Fruit fly (Drosophila melanogaster) whole organism, embryonic: ENCODE data around the gene CG31178.

Experiments used
- B-H2 ChIP-seq: fragments of 200-800 bp; sonication (Bioruptor generic); optimal IDR thresholded peaks from 2 replicates; lab custom pipeline; 2018; ENCODE audit warnings: missing biosample characterization, mild to moderate bottlenecking, missing genetic modification characterization
- Bteb2 ChIP-seq: fragments of 200-800 bp; sonication (Bioruptor generic); optimal IDR thresholded peaks from 2 replicates; lab custom pipeline; 2016; ENCODE audit warnings: missing biosample characterization, missing genetic modification characterization
- CG11504 ChIP-seq: fragments of 200-800 bp; sonication (Bioruptor generic); optimal IDR thresholded peaks from 3 replicates; lab custom pipeline; 2019; ENCODE audit warnings: missing biosample characterization, mild to moderate bottlenecking, missing genetic modification characterization, moderate library complexity
- CG11723 ChIP-seq: fragments of 200-800 bp; sonication (Bioruptor generic); optimal IDR thresholded peaks from 2 replicates; lab custom pipeline; 2017; ENCODE audit warnings: missing biosample characterization, mild to moderate bottlenecking, missing genetic modification characterization
- CG1233 ChIP-seq: fragments of 200-800 bp; sonication (Bioruptor generic); optimal IDR thresholded peaks from 4 replicates; lab custom pipeline; 2018; ENCODE audit warnings: missing biosample characterization, mild to moderate bottlenecking, missing genetic modification characterization
- CG12391 ChIP-seq: fragments of 200-800 bp; sonication (Bioruptor generic); optimal IDR thresholded peaks from 3 replicates; lab custom pipeline; 2018; ENCODE audit warnings: missing biosample characterization, mild to moderate bottlenecking, missing genetic modification characterization, moderate library complexity
- CG16863 ChIP-seq: fragments of 200-800 bp; sonication (Bioruptor generic); optimal IDR thresholded peaks from 3 replicates; lab custom pipeline; 2016; ENCODE audit warnings: missing biosample characterization, missing genetic modification characterization
- CG17361 ChIP-seq: fragments of 200-800 bp; sonication (Bioruptor generic); IDR thresholded peaks from 3 replicates; pipeline ENCODE4 v1.3.6; 2022; ENCODE audit warnings: missing biosample characterization, missing genetic modification characterization
- CG18262 ChIP-seq: fragments of 200-800 bp; optimal IDR thresholded peaks from 3 replicates; lab custom pipeline; 2019; ENCODE audit warnings: missing biosample characterization, mild to moderate bottlenecking, missing genetic modification characterization, moderate library complexity
- CG18619 ChIP-seq: fragments of 200-800 bp; sonication (Bioruptor generic); optimal IDR thresholded peaks from 3 replicates; lab custom pipeline; 2017; ENCODE audit warnings: missing biosample characterization, mild to moderate bottlenecking, missing genetic modification characterization
- CG2875 ChIP-seq: fragments of 200-800 bp; sonication (Bioruptor generic); optimal IDR thresholded peaks from 2 replicates; lab custom pipeline; 2017; ENCODE audit warnings: missing biosample characterization, mild to moderate bottlenecking, missing genetic modification characterization, missing genetic modification reagents
- CG31365 ChIP-seq: fragments of 200-800 bp; sonication (Bioruptor generic); optimal IDR thresholded peaks from 2 replicates; lab custom pipeline; 2018; ENCODE audit warnings: missing biosample characterization, mild to moderate bottlenecking, missing genetic modification characterization
- CG5180 ChIP-seq: fragments of 200-800 bp; sonication (Bioruptor generic); optimal IDR thresholded peaks from 3 replicates; lab custom pipeline; 2017; ENCODE audit warnings: missing biosample characterization, missing genetic modification characterization, mild to moderate bottlenecking, moderate library complexity, missing genetic modification reagents
- CG5245 ChIP-seq: fragments of 200-800 bp; sonication (Bioruptor generic); optimal IDR thresholded peaks from 3 replicates; lab custom pipeline; 2016; ENCODE audit warnings: missing biosample characterization, missing genetic modification characterization
- CG7839 ChIP-seq: fragments of 200-800 bp; sonication (Bioruptor generic); optimal IDR thresholded peaks from 3 replicates; lab custom pipeline; 2018; ENCODE audit warnings: missing biosample characterization, mild to moderate bottlenecking, missing genetic modification characterization, moderate library complexity
- CG8290 ChIP-seq, 3 experiments: fragments of 200-800 bp; sonication (Bioruptor generic); optimal IDR thresholded peaks; 2 replicates each; lab custom pipeline; 2016 to 2019; ENCODE audit warnings: missing biosample characterization in 3 of 3, missing genetic modification characterization in 3 of 3, mild to moderate bottlenecking in 2 of 3, moderate library complexity in 1 of 3
- CG9215 ChIP-seq: fragments of 200-800 bp; sonication (Bioruptor generic); IDR thresholded peaks from 2 replicates; pipeline ENCODE4 v1.3.6; 2022; ENCODE audit warnings: missing biosample characterization, missing genetic modification characterization
- CG9817 ChIP-seq: fragments of 200-800 bp; sonication (Bioruptor generic); optimal IDR thresholded peaks from 2 replicates; lab custom pipeline; 2018; ENCODE audit warnings: missing biosample characterization, mild to moderate bottlenecking, missing genetic modification characterization, moderate library complexity
- CkIIα-i1 ChIP-seq: fragments of 200-800 bp; sonication (Bioruptor generic); IDR thresholded peaks from 2 replicates; pipeline ENCODE4 v1.3.6; 2022; ENCODE audit warnings: missing biosample characterization, missing genetic modification characterization
- D19A ChIP-seq: fragments of 200-800 bp; optimal IDR thresholded peaks from 3 replicates; lab custom pipeline; 2019; ENCODE audit warnings: missing biosample characterization, mild to moderate bottlenecking, missing genetic modification characterization, moderate library complexity
- Dbx ChIP-seq: fragments of 200-800 bp; sonication (Bioruptor generic); IDR thresholded peaks from 3 replicates; pipeline ENCODE4 v1.3.6; 2022; ENCODE audit warnings: missing biosample characterization, missing genetic modification characterization
- Dll ChIP-seq: fragments of 200-800 bp; sonication (Bioruptor generic); IDR thresholded peaks from 4 replicates; pipeline ENCODE4 v1.3.6; 2022; ENCODE audit warnings: missing biosample characterization, missing genetic modification characterization; ENCODE audit not compliant: partially characterized antibody
- Doc2 ChIP-seq: fragments of 200-800 bp; sonication (Bioruptor generic); IDR thresholded peaks from 2 replicates; pipeline ENCODE4 v1.3.6; 2022; ENCODE audit warnings: missing biosample characterization, missing genetic modification characterization
- Ets65A ChIP-seq: fragments of 200-800 bp; sonication (Bioruptor generic); peaks from one replicate; lab custom pipeline; 2016; ENCODE audit warnings: missing biosample characterization, missing genetic modification characterization
- Hand ChIP-seq: fragments of 200-800 bp; sonication (Bioruptor generic); optimal IDR thresholded peaks from 2 replicates; lab custom pipeline; 2017; ENCODE audit warnings: mild to moderate bottlenecking, missing biosample characterization, missing genetic modification reagents, missing genetic modification characterization
- Hr51 ChIP-seq, 2 experiments: fragments of 200-800 bp; sonication (Bioruptor generic); optimal IDR thresholded peaks; 2 replicates in 1 of 2; 3 replicates in 1 of 2; lab custom pipeline; 2016 to 2018; ENCODE audit warnings: missing biosample characterization in 2 of 2, missing genetic modification characterization in 2 of 2, mild to moderate bottlenecking in 1 of 2, moderate library complexity in 1 of 2
- Lpt ChIP-seq: fragments of >200 bp; optimal IDR thresholded peaks from 2 replicates; lab custom pipeline; 2018; ENCODE audit warnings: missing biosample characterization, missing genetic modification characterization
- MBD-R2 ChIP-seq: fragments of 200-800 bp; sonication (Bioruptor generic); IDR thresholded peaks from 2 replicates; pipeline ENCODE4 v1.3.6; 2022; ENCODE audit warnings: missing biosample characterization, missing genetic modification characterization
- Myb ChIP-seq: fragments of 200-800 bp; sonication (Bioruptor generic); optimal IDR thresholded peaks from 2 replicates; lab custom pipeline; 2016; ENCODE audit warnings: missing biosample characterization, missing genetic modification characterization
- NFAT ChIP-seq: fragments of 200-800 bp; sonication (Bioruptor generic); IDR thresholded peaks from 2 replicates; pipeline ENCODE4 v1.3.6; 2022; ENCODE audit warnings: missing biosample characterization, missing genetic modification characterization
- Neu2 ChIP-seq: fragments of 200-800 bp; sonication (Bioruptor generic); optimal IDR thresholded peaks from 3 replicates; lab custom pipeline; 2016; ENCODE audit warnings: missing biosample characterization, missing genetic modification characterization, borderline replicate concordance
- Optix ChIP-seq: fragments of 200-800 bp; sonication (Bioruptor generic); IDR thresholded peaks from 3 replicates; pipeline ENCODE4 v1.3.6; 2022; ENCODE audit warnings: missing biosample characterization, missing genetic modification characterization
- Vsx1 ChIP-seq: fragments of 200-800 bp; sonication (Bioruptor generic); optimal IDR thresholded peaks from 2 replicates; lab custom pipeline; 2017; ENCODE audit warnings: missing biosample characterization, mild to moderate bottlenecking, missing genetic modification characterization, missing genetic modification reagents
- Xbp1 ChIP-seq: fragments of 200-800 bp; sonication (Bioruptor generic); optimal IDR thresholded peaks from 3 replicates; lab custom pipeline; 2016; ENCODE audit warnings: missing biosample characterization, mild to moderate bottlenecking, missing genetic modification characterization
- ac ChIP-seq: fragments of 200-800 bp; sonication (Bioruptor generic); optimal IDR thresholded peaks from 3 replicates; lab custom pipeline; 2017; ENCODE audit warnings: missing biosample characterization, mild to moderate bottlenecking, missing genetic modification characterization
- al ChIP-seq: fragments of 200-800 bp; sonication (Bioruptor generic); IDR thresholded peaks from 2 replicates; pipeline ENCODE4 v1.3.6; 2022; ENCODE audit warnings: missing biosample characterization, missing genetic modification characterization
- chif ChIP-seq, 2 experiments: fragments of 200-800 bp; sonication (Bioruptor generic); optimal IDR thresholded peaks; 3 replicates each; lab custom pipeline; 2016; ENCODE audit warnings: missing biosample characterization in 2 of 2, missing genetic modification characterization in 2 of 2
- dm ChIP-seq: fragments of 200-800 bp; sonication (Bioruptor generic); optimal IDR thresholded peaks from 3 replicates; lab custom pipeline; 2016; ENCODE audit warnings: missing biosample characterization, missing genetic modification characterization
- dmrt99B ChIP-seq: fragments of 200-800 bp; sonication (Bioruptor generic); optimal IDR thresholded peaks from 2 replicates; lab custom pipeline; 2018; ENCODE audit warnings: missing biosample characterization, mild to moderate bottlenecking, missing genetic modification characterization, moderate library complexity
- ems ChIP-seq: fragments of 200-800 bp; sonication (Bioruptor generic); optimal IDR thresholded peaks from 3 replicates; lab custom pipeline; 2016; ENCODE audit warnings: missing biosample characterization, missing genetic modification characterization
- eyg ChIP-seq: fragments of 200-800 bp; sonication (Bioruptor generic); optimal IDR thresholded peaks from 3 replicates; lab custom pipeline; 2016; ENCODE audit warnings: missing biosample characterization, missing genetic modification characterization
- fd64A ChIP-seq: fragments of 200-800 bp; sonication (Bioruptor generic); optimal IDR thresholded peaks from 3 replicates; lab custom pipeline; 2018; ENCODE audit warnings: missing biosample characterization, mild to moderate bottlenecking, missing genetic modification characterization
- gem ChIP-seq: fragments of 200-800 bp; sonication (Bioruptor generic); optimal IDR thresholded peaks from 2 replicates; lab custom pipeline; 2019; ENCODE audit warnings: missing biosample characterization, mild to moderate bottlenecking, missing genetic modification characterization, moderate library complexity
- hb ChIP-seq: fragments of 200-800 bp; sonication (Bioruptor generic); IDR thresholded peaks from 3 replicates; pipeline ENCODE4 v1.3.6; 2022; ENCODE audit warnings: missing biosample characterization, missing genetic modification characterization; ENCODE audit not compliant: partially characterized antibody
- kni ChIP-seq: fragments of 200-800 bp; sonication (Bioruptor generic); optimal IDR thresholded peaks from 3 replicates; lab custom pipeline; 2017; ENCODE audit warnings: mild to moderate bottlenecking, missing biosample characterization, missing genetic modification reagents, missing genetic modification characterization
- maf-S ChIP-seq: fragments of 200-800 bp; sonication (Bioruptor generic); optimal IDR thresholded peaks from 2 replicates; lab custom pipeline; 2016; ENCODE audit warnings: missing biosample characterization, missing genetic modification characterization
- p53 ChIP-seq: fragments of 200-800 bp; sonication (Bioruptor generic); optimal IDR thresholded peaks from 2 replicates; lab custom pipeline; 2016; ENCODE audit warnings: missing biosample characterization, missing genetic modification characterization
- pzg ChIP-seq: fragments of 200-800 bp; sonication (Bioruptor generic); optimal IDR thresholded peaks from 3 replicates; lab custom pipeline; 2018; ENCODE audit warnings: missing biosample characterization, mild to moderate bottlenecking, missing genetic modification characterization, moderate library complexity
- row ChIP-seq: fragments of 200-800 bp; sonication (Bioruptor generic); IDR thresholded peaks from 3 replicates; pipeline ENCODE4 v1.3.6; 2022; ENCODE audit warnings: missing biosample characterization, missing genetic modification characterization
- stc ChIP-seq: fragments of 200-800 bp; sonication (Bioruptor generic); IDR thresholded peaks from 2 replicates; pipeline ENCODE4 v1.3.6; 2022; ENCODE audit warnings: missing biosample characterization, missing genetic modification characterization
- twi ChIP-seq: fragments of 200-800 bp; optimal IDR thresholded peaks from 2 replicates; lab custom pipeline; 2019; ENCODE audit warnings: missing biosample characterization, mild to moderate bottlenecking, missing genetic modification characterization, moderate library complexity

Gene CG31178

DNA sequence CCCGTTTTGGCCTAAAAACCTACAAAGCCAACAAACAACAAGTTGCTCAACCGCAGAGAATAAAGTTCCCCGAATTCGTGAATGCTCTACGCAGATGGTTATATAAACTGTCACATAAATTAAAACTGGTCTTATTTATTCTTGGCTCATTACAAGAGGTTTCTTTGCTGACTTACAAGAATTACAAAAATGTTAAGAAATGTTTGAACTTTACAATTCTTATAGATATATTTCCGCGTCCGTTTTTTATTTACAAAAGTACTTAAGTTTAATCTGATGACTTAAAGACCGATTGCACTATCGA, 37.4 kb upstream of the CG31178 start (continued):
- TF ChIP-seq CG12391 (tag; lab: Kevin White, UChicago) = peak; percentile 6
- no peak for TF ChIP-seq CG8290 (GFP tag; optimal IDR thresholded peaks at IDR 0.05; lab: Kevin White, UChicago)
- TF ChIP-seq CG8290 (tag; optimal IDR thresholded peaks at IDR 0.05; lab: Kevin White, UChicago) = peak in 1 of 2 experiments; percentile 25
- no peak for TF ChIP-seq CG31365 (tag; lab: Kevin White, UChicago)
- TF ChIP-seq CG5245 (GFP tag; lab: Kevin White, UChicago) = no peak
- no peak for TF ChIP-seq CG2875 (GFP tag; lab: Kevin White, UChicago)
- TF ChIP-seq row (GFP tag; lab: Robert Waterston, UW) = 0 out of 3 replicates have a peak, but pooled peaks have one; percentile 26
- peak; percentile 14 for TF ChIP-seq CG11504
- no peak for TF ChIP-seq MBD-R2
- TF ChIP-seq Vsx1 (GFP tag; lab: Kevin White, UChicago) = no peak
- no peak for TF ChIP-seq twi (tag; lab: Kevin White, UChicago)
- TF ChIP-seq CG9817 (tag; lab: Kevin White, UChicago) = no peak
- TF ChIP-seq pzg (GFP tag; lab: Kevin White, UChicago) = no peak
- TF ChIP-seq dm = no peak
- no peak for TF ChIP-seq kni
- no peak for TF ChIP-seq CG11723 (GFP tag; lab: Kevin White, UChicago)
- TF ChIP-seq CG17361 = 0 out of 3 replicates have a peak, but pooled peaks have one; percentile 19
- TF ChIP-seq Doc2 = no peak
- no peak for TF ChIP-seq B-H2 (GFP tag; lab: Kevin White, UChicago)
- no peak for TF ChIP-seq Ets65A (GFP tag; lab: Kevin White, UChicago)
- no peak for TF ChIP-seq Dll (GFP tag; lab: Robert Waterston, UW)
- TF ChIP-seq Lpt (GFP tag; lab: Kevin White, UChicago) = no peak
- no peak for TF ChIP-seq ac
- no peak for TF ChIP-seq hb
- TF ChIP-seq al (GFP tag; lab: Robert Waterston, UW) = no peak
- no peak for TF ChIP-seq p53 (GFP tag; lab: Kevin White, UChicago)
- TF ChIP-seq Bteb2 (GFP tag; lab: Kevin White, UChicago) = no peak
- no peak for TF ChIP-seq ems (GFP tag; lab: Kevin White, UChicago)
- peak in 1 of 2 experiments; percentile 49 for TF ChIP-seq Hr51 (GFP tag; optimal IDR thresholded peaks at IDR 0.05; lab: Kevin White, UChicago)
- no peak for TF ChIP-seq eyg (GFP tag; lab: Kevin White, UChicago)
- no peak for TF ChIP-seq CG9215 (GFP tag; lab: Robert Waterston, UW)
- no peak for TF ChIP-seq fd64A
- no peak for TF ChIP-seq chif (GFP tag; optimal IDR thresholded peaks at IDR 0.05; lab: Kevin White, UChicago)
- peak; percentile 28 for TF ChIP-seq gem (tag; lab: Kevin White, UChicago)
- peak; percentile 20 for TF ChIP-seq dmrt99B (tag; lab: Kevin White, UChicago)
- no peak for TF ChIP-seq CG5180 (GFP tag; lab: Kevin White, UChicago)
- TF ChIP-seq CG18262 (tag; lab: Kevin White, UChicago) = peak; percentile 1
- no peak for TF ChIP-seq Myb (GFP tag; lab: Kevin White, UChicago)
- peak; percentile 83 for TF ChIP-seq D19A
- no peak for TF ChIP-seq Xbp1
- TF ChIP-seq stc (GFP tag; lab: Robert Waterston, UW) = no peak
- no peak for TF ChIP-seq CG1233 (GFP tag; lab: Kevin White, UChicago)
- peak; percentile 2 for TF ChIP-seq CG7839 (tag; lab: Kevin White, UChicago)
- TF ChIP-seq maf-S (GFP tag; lab: Kevin White, UChicago) = no peak
- peak; percentile 6 for TF ChIP-seq CG18619 (GFP tag; lab: Kevin White, UChicago)
- TF ChIP-seq CG16863 = no peak
- no peak for TF ChIP-seq Dbx (GFP tag; lab: Robert Waterston, UW)
- no peak for TF ChIP-seq Hand (GFP tag; lab: Kevin White, UChicago)
- peak; percentile 24; the same call in 1 of the 2 replicates for TF ChIP-seq NFAT (GFP tag; lab: Robert Waterston, UW)
- TF ChIP-seq CkIIα-i1 (GFP tag; lab: Robert Waterston, UW) = no peak
- no peak for TF ChIP-seq Optix (GFP tag; lab: Robert Waterston, UW)
- no peak for TF ChIP-seq Neu2
